Fruit fly (Drosophila melanogaster): ENCODE data around the gene CG14442.

The CG14442 gene

dm6 chrX:6656023-6656594, 38.7 kb downstream of the CG14442 start:
- TF ChIP-seq Hr83 (GFP tag; optimal IDR thresholded peaks at IDR 0.05; ENCODE audit: poor library complexity, severe bottlenecking) (no peak), brk (GFP tag; optimal IDR thresholded peaks at IDR 0.05) (peak; percentile 33), GATAd (GFP tag; optimal IDR thresholded peaks at IDR 0.05) (no peak), CG9705 (GFP tag; optimal IDR thresholded peaks at IDR 0.05) (peak; percentile 61), lola (GFP tag; optimal IDR thresholded peaks at IDR 0.05) (no peak), Abd-B (GFP tag; optimal IDR thresholded peaks at IDR 0.05) (no peak), CrebA (GFP tag; optimal IDR thresholded peaks at IDR 0.05; ENCODE audit: borderline replicate concordance) (no peak), N (GFP tag; optimal IDR thresholded peaks at IDR 0.05) (no peak), br (GFP tag; optimal IDR thresholded peaks at IDR 0.05) (peak; percentile 86), Dfd (GFP tag; optimal IDR thresholded peaks at IDR 0.05) (no peak), Sp1 (GFP tag; optimal IDR thresholded peaks at IDR 0.05) (peak; percentile 88), dsf (GFP tag; optimal IDR thresholded peaks at IDR 0.05; ENCODE audit: borderline replicate concordance) (no peak), ey (GFP tag; optimal IDR thresholded peaks at IDR 0.05) (peak; percentile 86), OdsH (GFP tag; optimal IDR thresholded peaks at IDR 0.05) (peak; percentile 80), Dif (GFP tag; optimal IDR thresholded peaks at IDR 0.05; ENCODE audit: partially characterized antibody) (no peak), Mio (GFP tag; optimal IDR thresholded peaks at IDR 0.05) (peak; percentile 13), foxo (GFP tag; optimal IDR thresholded peaks at IDR 0.05) (peak; percentile 2 to 90), usp (GFP tag; optimal IDR thresholded peaks at IDR 0.05) (no peak), woc (GFP tag; optimal IDR thresholded peaks at IDR 0.05) (peak; percentile 80), dmrt93B (GFP tag; optimal IDR thresholded peaks at IDR 0.05) (peak; percentile 85), rgr (GFP tag; optimal IDR thresholded peaks at IDR 0.05) (peak; percentile 86), HLH106 (tag; optimal IDR thresholded peaks at IDR 0.05) (peak; percentile 86), fru (GFP tag; optimal IDR thresholded peaks at IDR 0.05) (peak; percentile 94), h (GFP tag; optimal IDR thresholded peaks at IDR 0.05) (peak; percentile 89), Myc (optimal IDR thresholded peaks at IDR 0.05) (no peak), Jra (GFP tag; optimal IDR thresholded peaks at IDR 0.05) (peak; percentile 57), dl (GFP tag; optimal IDR thresholded peaks at IDR 0.05; ENCODE audit: insufficient read depth in 1 of 2, partially characterized antibody in 2 of 2) (no peak), Hr78 (GFP tag; optimal IDR thresholded peaks at IDR 0.05) (no peak), Vsx2 (GFP tag; optimal IDR thresholded peaks at IDR 0.05; ENCODE audit: partially characterized antibody) (no peak), Rel (GFP tag; optimal IDR thresholded peaks at IDR 0.05) (no peak), Rel (tag; optimal IDR thresholded peaks at IDR 0.05) (peak; percentile 24), CG32264 (GFP tag; optimal IDR thresholded peaks at IDR 0.05) (peak; percentile 73), jim (GFP tag; optimal IDR thresholded peaks at IDR 0.05) (no peak), Hnf4 (GFP tag; optimal IDR thresholded peaks at IDR 0.05) (peak; percentile 83), pan (optimal IDR thresholded peaks at IDR 0.05) (no peak), tai (GFP tag; optimal IDR thresholded peaks at IDR 0.05) (no peak), sage (GFP tag; optimal IDR thresholded peaks at IDR 0.05) (peak; percentile 50), sv (GFP tag; optimal IDR thresholded peaks at IDR 0.05) (peak; percentile 69), psq (GFP tag; optimal IDR thresholded peaks at IDR 0.05) (peak; percentile 76)

dm6 chrX:6654198-6654831, 40.5 kb downstream of the CG14442 start, which contains the start of the genes CG3226 and Cdc7:
CG3226 (minus strand) TSS chrX:6654248.
Cdc7 (plus strand) TSS chrX:6654541.
- TF ChIP-seq Hr83 (GFP tag; optimal IDR thresholded peaks at IDR 0.05; ENCODE audit: poor library complexity, severe bottlenecking) = peak; percentile 54
- no peak for TF ChIP-seq Vsx2 (GFP tag; optimal IDR thresholded peaks at IDR 0.05; ENCODE audit: partially characterized antibody)
- TF ChIP-seq dsf (GFP tag; optimal IDR thresholded peaks at IDR 0.05; ENCODE audit: borderline replicate concordance) = no peak
- TF ChIP-seq pan (optimal IDR thresholded peaks at IDR 0.05) = no peak
- TF ChIP-seq dl (GFP tag; optimal IDR thresholded peaks at IDR 0.05; ENCODE audit: insufficient read depth in 1 of 2, partially characterized antibody in 2 of 2) = no peak
- TF ChIP-seq psq (GFP tag; optimal IDR thresholded peaks at IDR 0.05) = peak; percentile 53
- TF ChIP-seq Hr78 (GFP tag; optimal IDR thresholded peaks at IDR 0.05) = no peak
- TF ChIP-seq fru (GFP tag; optimal IDR thresholded peaks at IDR 0.05) = peak; percentile 100
- TF ChIP-seq HLH106 (tag; optimal IDR thresholded peaks at IDR 0.05) = peak; percentile 67
- TF ChIP-seq Hnf4 (GFP tag; optimal IDR thresholded peaks at IDR 0.05) = no peak
- TF ChIP-seq tai (GFP tag; optimal IDR thresholded peaks at IDR 0.05) = no peak
- peak; percentile 66 for TF ChIP-seq h (GFP tag; optimal IDR thresholded peaks at IDR 0.05)
- TF ChIP-seq OdsH (GFP tag; optimal IDR thresholded peaks at IDR 0.05) = peak; percentile 64
- TF ChIP-seq woc (GFP tag; optimal IDR thresholded peaks at IDR 0.05) = peak; percentile 27
- no peak for TF ChIP-seq Dfd (GFP tag; optimal IDR thresholded peaks at IDR 0.05)
- TF ChIP-seq Jra (GFP tag; optimal IDR thresholded peaks at IDR 0.05) = peak; percentile 41
- no peak for TF ChIP-seq CG32264 (GFP tag; optimal IDR thresholded peaks at IDR 0.05)
- TF ChIP-seq rgr (GFP tag; optimal IDR thresholded peaks at IDR 0.05) = peak; percentile 80
- TF ChIP-seq N (GFP tag; optimal IDR thresholded peaks at IDR 0.05) = no peak
- TF ChIP-seq usp (GFP tag; optimal IDR thresholded peaks at IDR 0.05) = no peak
- TF ChIP-seq Sp1 (GFP tag; optimal IDR thresholded peaks at IDR 0.05) = peak; percentile 76
- TF ChIP-seq foxo (GFP tag; optimal IDR thresholded peaks at IDR 0.05) = peak in 1 of 2 experiments; percentile 53
- no peak for TF ChIP-seq Abd-B (GFP tag; optimal IDR thresholded peaks at IDR 0.05)
- TF ChIP-seq dmrt93B (GFP tag; optimal IDR thresholded peaks at IDR 0.05) = peak; percentile 76
- TF ChIP-seq GATAd (GFP tag; optimal IDR thresholded peaks at IDR 0.05) = no peak
- no peak for TF ChIP-seq CrebA (GFP tag; optimal IDR thresholded peaks at IDR 0.05; ENCODE audit: borderline replicate concordance)
- TF ChIP-seq ey (GFP tag; optimal IDR thresholded peaks at IDR 0.05) = no peak
- TF ChIP-seq br (GFP tag; optimal IDR thresholded peaks at IDR 0.05) = peak; percentile 54
- TF ChIP-seq sage (GFP tag; optimal IDR thresholded peaks at IDR 0.05) = peak; percentile 6
- no peak for TF ChIP-seq sv (GFP tag; optimal IDR thresholded peaks at IDR 0.05)
- TF ChIP-seq Dif (GFP tag; optimal IDR thresholded peaks at IDR 0.05; ENCODE audit: partially characterized antibody) = no peak
- no peak for TF ChIP-seq Mio (GFP tag; optimal IDR thresholded peaks at IDR 0.05)
- no peak for TF ChIP-seq brk (GFP tag; optimal IDR thresholded peaks at IDR 0.05)
- TF ChIP-seq lola (GFP tag; optimal IDR thresholded peaks at IDR 0.05) = no peak
- no peak for TF ChIP-seq Rel (GFP tag; optimal IDR thresholded peaks at IDR 0.05)
- TF ChIP-seq Rel (tag; optimal IDR thresholded peaks at IDR 0.05) = peak; percentile 43
- TF ChIP-seq CG9705 (GFP tag; optimal IDR thresholded peaks at IDR 0.05) = peak; percentile 72
- TF ChIP-seq Myc (optimal IDR thresholded peaks at IDR 0.05) = peak; percentile 15
- TF ChIP-seq jim (GFP tag; optimal IDR thresholded peaks at IDR 0.05) = no peak
